Fruit fly (Drosophila melanogaster): ENCODE measurements around the gene Cad74A.

The Cad74A gene

DNA sequence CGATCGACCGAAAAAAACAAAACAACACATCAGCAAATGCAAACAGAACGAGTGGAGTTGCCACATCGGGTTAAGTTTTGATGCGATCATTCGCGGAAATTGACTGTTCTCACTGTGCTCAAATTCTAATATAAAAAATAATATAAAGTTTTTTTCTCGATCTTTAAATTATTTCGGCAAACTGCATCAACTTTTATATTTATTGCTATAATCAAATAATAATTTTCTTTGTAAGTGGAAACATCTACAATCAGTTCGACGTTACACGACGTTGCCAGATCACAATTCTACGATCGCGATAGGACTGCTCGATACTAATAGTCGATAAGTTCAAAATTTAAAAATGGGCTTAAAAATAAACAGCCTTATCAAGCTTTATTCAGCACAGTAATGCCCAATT lies 49.4 kb upstream of the Cad74A start, which contains the start of gene Gorab (continued):
- TF ChIP-seq Eip93F (GFP tag; optimal IDR thresholded peaks at IDR 0.05) = peak; percentile 84
- peak; percentile 98 for TF ChIP-seq fkh (GFP tag; optimal IDR thresholded peaks at IDR 0.05)
- peak; percentile 92 for TF ChIP-seq CG31627 (GFP tag; optimal IDR thresholded peaks at IDR 0.05)
- TF ChIP-seq Eip78C (GFP tag) = peak; percentile 90
- TF ChIP-seq CG34406 (GFP tag; optimal IDR thresholded peaks at IDR 0.05) = peak; percentile 81
- TF ChIP-seq CG6854 (GFP tag; optimal IDR thresholded peaks at IDR 0.05) = no peak
- TF ChIP-seq Ets21C (GFP tag; optimal IDR thresholded peaks at IDR 0.05) = peak; percentile 77
- TF ChIP-seq CG3919 (GFP tag; optimal IDR thresholded peaks at IDR 0.05) = peak; percentile 87
- TF ChIP-seq cyc (GFP tag; optimal IDR thresholded peaks at IDR 0.05) = peak; percentile 90
- peak; percentile 90 for TF ChIP-seq pdm3 (GFP tag; optimal IDR thresholded peaks at IDR 0.05)
- TF ChIP-seq lz (GFP tag; optimal IDR thresholded peaks at IDR 0.05) = peak; percentile 82
- TF ChIP-seq esn (GFP tag; optimal IDR thresholded peaks at IDR 0.05) = peak; percentile 83
- TF ChIP-seq CG11902 (GFP tag; optimal IDR thresholded peaks at IDR 0.05) = peak; percentile 92
- peak; percentile 82 for TF ChIP-seq CG10669 (GFP tag; optimal IDR thresholded peaks at IDR 0.05)
- TF ChIP-seq vri (GFP tag; optimal IDR thresholded peaks at IDR 0.05) = peak; percentile 67
- no peak for TF ChIP-seq CG16779 (tag; optimal IDR thresholded peaks at IDR 0.05)
- peak; percentile 52 for TF ChIP-seq spab (GFP tag; optimal IDR thresholded peaks at IDR 0.05)
- peak; percentile 97 for TF ChIP-seq eg (GFP tag; IDR thresholded peaks at IDR 0.05)
- TF ChIP-seq achi (GFP tag; optimal IDR thresholded peaks at IDR 0.05) = peak; percentile 86
- peak; percentile 64 for TF ChIP-seq CG6792 (GFP tag; optimal IDR thresholded peaks at IDR 0.05)

DNA sequence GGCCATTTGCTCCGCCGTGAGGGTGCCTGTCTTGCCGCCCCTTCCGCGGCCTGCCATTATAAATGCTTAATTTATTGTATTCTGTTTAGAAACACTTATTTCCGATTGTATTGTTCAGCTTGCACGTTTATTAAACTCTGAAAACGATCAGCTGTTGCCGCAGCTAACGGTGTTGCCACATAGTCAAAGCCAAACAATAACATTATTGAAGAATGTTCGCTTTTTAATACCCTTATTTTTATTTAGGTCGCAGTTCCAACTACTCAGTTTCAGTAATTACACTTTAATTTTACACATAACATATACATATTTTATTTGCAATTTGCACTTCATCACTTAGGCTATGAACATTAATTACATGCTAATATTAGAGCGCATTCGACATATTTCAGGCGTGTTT lies 47.7 kb upstream of the Cad74A start, which contains the start of gene Polr3G:
Polr3G (minus strand) TSS at position 118 of the 400 bp plus-strand sequence.
- TF ChIP-seq pdm3 (GFP tag; optimal IDR thresholded peaks at IDR 0.05) (peak; percentile 44), Sox102F (GFP tag; optimal IDR thresholded peaks at IDR 0.05) (peak; percentile 25), CG31627 (GFP tag; optimal IDR thresholded peaks at IDR 0.05) (peak; percentile 17), topi (GFP tag; optimal IDR thresholded peaks at IDR 0.05) (peak; percentile 18), Eip75B (GFP tag; optimal IDR thresholded peaks at IDR 0.05) (peak; percentile 44), svp (GFP tag) (peak; percentile 34), Sox14 (GFP tag; optimal IDR thresholded peaks at IDR 0.05) (peak; percentile 23), dac (GFP tag; optimal IDR thresholded peaks at IDR 0.05) (no peak), Met (GFP tag; optimal IDR thresholded peaks at IDR 0.05) (peak; percentile 35), Ets21C (GFP tag; optimal IDR thresholded peaks at IDR 0.05) (peak; percentile 27), Hr39 (GFP tag; optimal IDR thresholded peaks at IDR 0.05) (peak; percentile 16), esn (GFP tag; optimal IDR thresholded peaks at IDR 0.05) (peak; percentile 34), cyc (GFP tag; optimal IDR thresholded peaks at IDR 0.05) (no peak), CG11762 (GFP tag; optimal IDR thresholded peaks at IDR 0.05; ENCODE audit: insufficient read depth) (no peak), vri (GFP tag; optimal IDR thresholded peaks at IDR 0.05) (peak; percentile 3), fkh (GFP tag; optimal IDR thresholded peaks at IDR 0.05) (peak; percentile 49), Blimp-1 (GFP tag; optimal IDR thresholded peaks at IDR 0.05) (no peak), Hr4 (GFP tag; optimal IDR thresholded peaks at IDR 0.05) (peak; percentile 37), Eip78C (GFP tag) (peak; percentile 84), lz (GFP tag; optimal IDR thresholded peaks at IDR 0.05) (peak; percentile 33), Smox (GFP tag; optimal IDR thresholded peaks at IDR 0.05) (peak; percentile 40)

DNA sequence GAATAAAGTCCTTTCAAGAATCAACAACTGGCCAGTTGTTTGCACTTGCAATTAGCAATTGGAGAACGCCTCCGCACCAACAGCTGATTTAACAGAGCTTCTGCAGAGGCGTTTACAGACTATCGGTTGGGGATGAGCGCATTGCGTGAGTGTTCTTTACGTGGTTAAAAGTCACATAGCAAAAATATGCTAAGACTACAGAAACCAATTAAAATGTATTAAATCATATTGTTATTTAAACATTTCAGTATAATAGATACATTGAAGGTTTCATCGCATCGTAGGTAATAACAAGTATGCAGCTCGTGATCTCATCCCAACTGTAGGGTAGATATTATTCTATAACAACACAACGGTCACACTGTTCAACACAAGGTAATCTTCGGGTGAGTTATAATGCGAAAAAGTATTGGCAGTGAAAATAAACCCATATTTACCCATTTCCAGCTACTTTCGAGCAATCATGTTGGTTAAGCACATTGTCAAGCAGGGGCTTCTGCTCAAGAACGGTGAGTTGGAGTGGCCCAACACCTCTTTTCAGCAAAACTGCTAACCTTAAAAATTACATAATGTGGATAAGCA lies 45.9 kb upstream of the Cad74A start, which contains the start of the genes Sec3 and COX7B:
Sec3 (minus strand) TSS at position 86 of the 582 bp plus-strand sequence.
COX7B (plus strand) TSS at position 346 of the 582 bp plus-strand sequence.
- TF ChIP-seq CG11902 (GFP tag; optimal IDR thresholded peaks at IDR 0.05) = no peak
- TF ChIP-seq CG6163 (GFP tag; IDR thresholded peaks at IDR 0.05) = 0 out of 3 replicates have a peak, but pooled peaks have one; percentile 29
- TF ChIP-seq acj6 (GFP tag; optimal IDR thresholded peaks at IDR 0.05) = peak; percentile 55
- TF ChIP-seq CG10631 (GFP tag; optimal IDR thresholded peaks at IDR 0.05) = peak; percentile 61
- no peak for TF ChIP-seq Blimp-1 (GFP tag; optimal IDR thresholded peaks at IDR 0.05)
- peak; percentile 71 for TF ChIP-seq Smox (GFP tag; optimal IDR thresholded peaks at IDR 0.05)
- peak; percentile 91 for TF ChIP-seq vri (GFP tag; optimal IDR thresholded peaks at IDR 0.05)
- TF ChIP-seq CG3032 (tag; optimal IDR thresholded peaks at IDR 0.05) = peak; percentile 59
- TF ChIP-seq Eip75B (GFP tag; optimal IDR thresholded peaks at IDR 0.05) = peak; percentile 52
- TF ChIP-seq dac (GFP tag; optimal IDR thresholded peaks at IDR 0.05) = peak; percentile 14
- no peak for TF ChIP-seq CG1621 (tag; optimal IDR thresholded peaks at IDR 0.05)
- TF ChIP-seq CG10669 (GFP tag; optimal IDR thresholded peaks at IDR 0.05) = peak; percentile 14
- TF ChIP-seq CG8319 (GFP tag; optimal IDR thresholded peaks at IDR 0.05) = no peak
- TF ChIP-seq CG11762 (GFP tag; optimal IDR thresholded peaks at IDR 0.05; ENCODE audit: insufficient read depth) = no peak
- peak; percentile 62 for TF ChIP-seq Sox14 (GFP tag; optimal IDR thresholded peaks at IDR 0.05)
- no peak; the same call in 2 of the 3 replicates for TF ChIP-seq eg (GFP tag; IDR thresholded peaks at IDR 0.05)
- peak; percentile 53 for TF ChIP-seq Eip93F (GFP tag; optimal IDR thresholded peaks at IDR 0.05)
- no peak for TF ChIP-seq CG15336 (GFP tag; IDR thresholded peaks at IDR 0.05)
- TF ChIP-seq CG11294 (GFP tag; IDR thresholded peaks at IDR 0.05) = no peak
- TF ChIP-seq achi (GFP tag; optimal IDR thresholded peaks at IDR 0.05) = peak; percentile 47
- TF ChIP-seq CG31627 (GFP tag; optimal IDR thresholded peaks at IDR 0.05) = peak; percentile 68
- peak; percentile 45 for TF ChIP-seq Sox102F (GFP tag; optimal IDR thresholded peaks at IDR 0.05)
- TF ChIP-seq CG6792 (GFP tag; optimal IDR thresholded peaks at IDR 0.05) = peak; percentile 6
- peak; percentile 59 for TF ChIP-seq Met (GFP tag; optimal IDR thresholded peaks at IDR 0.05)
- no peak for TF ChIP-seq CG4318 (GFP tag; optimal IDR thresholded peaks at IDR 0.05)
- TF ChIP-seq CG8119 (GFP tag; IDR thresholded peaks at IDR 0.05) = no peak
- TF ChIP-seq CG16779 (tag; optimal IDR thresholded peaks at IDR 0.05) = no peak
- TF ChIP-seq Hr38 (GFP tag; optimal IDR thresholded peaks at IDR 0.05) = no peak
- peak; percentile 79 for TF ChIP-seq fkh (GFP tag; optimal IDR thresholded peaks at IDR 0.05)
- TF ChIP-seq CG9139 (GFP tag; optimal IDR thresholded peaks at IDR 0.05) = no peak

All from whole organism, prepupa.